Worm (Caenorhabditis elegans): ENCODE results near the gene rad-50.

- no peak for TF ChIP-seq skn-1 (tag; optimal IDR thresholded peaks at IDR 0.05)
- TF ChIP-seq saeg-2 (GFP tag; IDR thresholded peaks at IDR 0.05) = no peak
- no peak for TF ChIP-seq rbr-2 (tag; optimal IDR thresholded peaks at IDR 0.05)
- TF ChIP-seq nhr-6 (tag; optimal IDR thresholded peaks at IDR 0.05) = no peak
- TF ChIP-seq mep-1 (tag; optimal IDR thresholded peaks at IDR 0.05) = no peak
- no peak for TF ChIP-seq unc-130 (GFP tag; optimal IDR thresholded peaks at IDR 0.05)
- no peak for TF ChIP-seq nhr-28 (tag; optimal IDR thresholded peaks at IDR 0.05)
- TF ChIP-seq ceh-82 (tag; optimal IDR thresholded peaks at IDR 0.05) = no peak
- TF ChIP-seq mdl-1 (tag; optimal IDR thresholded peaks at IDR 0.05) = no peak
- TF ChIP-seq snpc-4 (tag; optimal IDR thresholded peaks at IDR 0.05) = no peak
- no peak for TF ChIP-seq nhr-10 (tag; optimal IDR thresholded peaks at IDR 0.05)
- no peak for TF ChIP-seq jun-1 (tag; optimal IDR thresholded peaks at IDR 0.05)
These were observed 34.4 kb upstream of the rad-50 start for ce11 chrV:12211090-12211489.
